Worm (Caenorhabditis elegans) whole organism, mixed stage, embryonic: ENCODE measurements around the gene R07B1.11.

Experiments
- M03D4.4 ChIP-seq: sonication (generic microtip); optimal IDR thresholded peaks from 2 replicates; lab custom pipeline; 2017; ENCODE audit warnings: mild to moderate bottlenecking, missing genetic modification characterization, missing compliant biosample characterization
- bed-3 ChIP-seq: fragments of 200-800 bp; sonication (Bioruptor generic); optimal IDR thresholded peaks from 3 replicates; lab custom pipeline; 2018; ENCODE audit warnings: mild to moderate bottlenecking, missing genetic modification characterization, moderate library complexity, missing compliant biosample characterization
- blmp-1 ChIP-seq: fragments of 150-350 bp; optimal IDR thresholded peaks from 2 replicates; lab custom pipeline; 2014; ENCODE audit warnings: missing biosample characterization, missing genetic modification characterization
- ceh-39 ChIP-seq: fragments of 150-350 bp; optimal IDR thresholded peaks from 2 replicates; lab custom pipeline; 2014; ENCODE audit warnings: missing biosample characterization, missing genetic modification characterization
- ces-1 ChIP-seq: fragments of 150-350 bp; optimal IDR thresholded peaks from 2 replicates; lab custom pipeline; 2014; ENCODE audit warnings: missing biosample characterization, missing genetic modification reagents, missing genetic modification characterization
- cnd-1 ChIP-seq: fragments of 200-800 bp; sonication (Bioruptor generic); optimal IDR thresholded peaks from 2 replicates; lab custom pipeline; 2018; ENCODE audit warnings: mild to moderate bottlenecking, missing genetic modification characterization, missing compliant biosample characterization
- drap-1 ChIP-seq: fragments of 200-800 bp; sonication (Bioruptor generic); optimal IDR thresholded peaks from 3 replicates; lab custom pipeline; 2018; ENCODE audit warnings: mild to moderate bottlenecking, missing genetic modification characterization, missing compliant biosample characterization
- elt-1 ChIP-seq: sonication (generic microtip); optimal IDR thresholded peaks from 2 replicates; lab custom pipeline; 2017; ENCODE audit warnings: missing genetic modification characterization, mild to moderate bottlenecking, missing compliant biosample characterization, antibody characterized with exemption, moderate library complexity, borderline replicate concordance; ENCODE audit not compliant: insufficient read depth
- elt-3 ChIP-seq: fragments of 150-350 bp; optimal IDR thresholded peaks from 2 replicates; lab custom pipeline; 2014; ENCODE audit warnings: missing biosample characterization, missing genetic modification characterization
- flh-1 ChIP-seq: fragments of 200-800 bp; sonication (Bioruptor generic); optimal IDR thresholded peaks from 2 replicates; lab custom pipeline; 2018; ENCODE audit warnings: mild to moderate bottlenecking, missing genetic modification characterization, moderate library complexity, missing compliant biosample characterization
- ham-2 ChIP-seq: fragments of 200-800 bp; sonication (Bioruptor generic); optimal IDR thresholded peaks from 2 replicates; lab custom pipeline; 2018; ENCODE audit warnings: mild to moderate bottlenecking, missing genetic modification characterization, missing compliant biosample characterization
- lin-13 ChIP-seq: fragments of 150-350 bp; optimal IDR thresholded peaks from 2 replicates; lab custom pipeline; 2014; ENCODE audit warnings: missing biosample characterization, missing genetic modification characterization
- lin-32 ChIP-seq: fragments of 200-800 bp; sonication (Bioruptor generic); optimal IDR thresholded peaks from 2 replicates; lab custom pipeline; 2018; ENCODE audit warnings: mild to moderate bottlenecking, missing genetic modification characterization, missing compliant biosample characterization
- lsy-2 ChIP-seq: fragments of 150-350 bp; optimal IDR thresholded peaks from 2 replicates; lab custom pipeline; 2014; ENCODE audit warnings: missing biosample characterization, missing genetic modification characterization
- mab-5 ChIP-seq: fragments of 150-350 bp; optimal IDR thresholded peaks from 2 replicates; lab custom pipeline; 2014; ENCODE audit warnings: missing biosample characterization, missing genetic modification characterization
- mep-1 ChIP-seq: fragments of 150-350 bp; optimal IDR thresholded peaks from 2 replicates; lab custom pipeline; 2017; ENCODE audit warnings: missing biosample characterization, missing genetic modification reagents, missing genetic modification characterization, inconsistent platforms
- mls-2 ChIP-seq: sonication (generic microtip); optimal IDR thresholded peaks from 2 replicates; lab custom pipeline; 2016; ENCODE audit warnings: mild to moderate bottlenecking, missing genetic modification characterization, moderate library complexity, missing compliant biosample characterization
- nhr-12 ChIP-seq: fragments of 150-350 bp; optimal IDR thresholded peaks from 2 replicates; lab custom pipeline; 2014; ENCODE audit warnings: missing biosample characterization, missing genetic modification characterization
- nhr-2 ChIP-seq: fragments of 150-350 bp; optimal IDR thresholded peaks from 2 replicates; lab custom pipeline; 2014; ENCODE audit warnings: missing biosample characterization, missing genetic modification characterization
- nhr-76 ChIP-seq: sonication (generic microtip); optimal IDR thresholded peaks from 2 replicates; lab custom pipeline; 2017; ENCODE audit warnings: missing biosample characterization, missing genetic modification characterization
- pha-4 ChIP-seq: fragments of 150-350 bp; optimal IDR thresholded peaks from 2 replicates; lab custom pipeline; 2018; ENCODE audit warnings: missing biosample characterization, missing genetic modification reagents, missing genetic modification characterization
- sem-2 ChIP-seq: fragments of 200-800 bp; sonication (Bioruptor generic); optimal IDR thresholded peaks from 2 replicates; lab custom pipeline; 2018; ENCODE audit warnings: mild to moderate bottlenecking, missing genetic modification characterization, missing compliant biosample characterization
- snpc-4 ChIP-seq: fragments of 150-350 bp; optimal IDR thresholded peaks from 2 replicates; lab custom pipeline; 2014; ENCODE audit warnings: missing biosample characterization, missing genetic modification characterization
- sptf-1 ChIP-seq: sonication (generic microtip); optimal IDR thresholded peaks from 2 replicates; lab custom pipeline; 2017; ENCODE audit warnings: mild to moderate bottlenecking, missing genetic modification characterization, moderate library complexity, missing compliant biosample characterization
- tbx-8 ChIP-seq: fragments of 200-800 bp; sonication (Bioruptor generic); optimal IDR thresholded peaks from 2 replicates; lab custom pipeline; 2018; ENCODE audit warnings: mild to moderate bottlenecking, missing genetic modification characterization, moderate library complexity, missing compliant biosample characterization
- unc-39 ChIP-seq: fragments of 150-350 bp; optimal IDR thresholded peaks from 2 replicates; lab custom pipeline; 2014; ENCODE audit warnings: missing biosample characterization, missing genetic modification characterization
- unc-62 ChIP-seq: fragments of 150-350 bp; optimal IDR thresholded peaks from 2 replicates; lab custom pipeline; 2014; ENCODE audit warnings: missing biosample characterization, missing genetic modification reagents, missing genetic modification characterization
- zip-8 ChIP-seq: fragments of 150-350 bp; optimal IDR thresholded peaks from 2 replicates; lab custom pipeline; 2014; ENCODE audit warnings: missing biosample characterization, missing genetic modification characterization
- ztf-11 ChIP-seq: fragments of 150-350 bp; optimal IDR thresholded peaks from 2 replicates; lab custom pipeline; 2014; ENCODE audit warnings: missing biosample characterization, missing genetic modification characterization

Gene R07B1.11

ce11 chrX:9877117-9877516 is 20.4 kb downstream of the R07B1.11 start, which contains the start of gene R07B1.9:
Gene R07B1.9 (plus strand): TSS chrX:9877417.
- TF ChIP-seq unc-39 (tag; lab: Kevin White, UChicago) = no peak

- TF ChIP-seq sem-2 (GFP tag; lab: Kevin White, UChicago) = no peak
- no peak for TF ChIP-seq ztf-11
- TF ChIP-seq unc-62 = no peak
- TF ChIP-seq drap-1 (GFP tag; lab: Kevin White, UChicago) = no peak
- TF ChIP-seq mep-1 = no peak
- no peak for TF ChIP-seq ces-1 (GFP tag; lab: Kevin White, UChicago)
- no peak for TF ChIP-seq lsy-2 (tag; lab: Kevin White, UChicago)
- no peak for TF ChIP-seq M03D4.4 (tag; lab: Kevin White, UChicago)
- TF ChIP-seq flh-1 = no peak
Measured at ce11 chrX:9882112-9882511, 25.4 kb downstream of the R07B1.11 start, which contains the start of gene glo-1. Gene glo-1 (minus strand): TSS chrX:9882212.

- TF ChIP-seq lin-13 (tag; lab: Kevin White, UChicago) (no peak), ces-1 (GFP tag; lab: Kevin White, UChicago) (no peak), ceh-39 (no peak), nhr-2 (no peak), ham-2 (GFP tag; lab: Kevin White, UChicago) (no peak), lin-32 (no peak), mep-1 (no peak), M03D4.4 (tag; lab: Kevin White, UChicago) (no peak), nhr-12 (tag; lab: Kevin White, UChicago) (no peak), snpc-4 (no peak), unc-39 (tag; lab: Kevin White, UChicago) (no peak)
Measured at ce11 chrX:9882572-9882971, 25.9 kb downstream of the R07B1.11 start.

- TF ChIP-seq ces-1 (GFP tag; lab: Kevin White, UChicago) (no peak), lin-32 (no peak), nhr-2 (no peak), ztf-11 (no peak), mls-2 (tag; lab: Kevin White, UChicago) (no peak), mab-5 (tag; lab: Kevin White, UChicago) (no peak), tbx-8 (GFP tag; lab: Kevin White, UChicago) (no peak), unc-39 (tag; lab: Kevin White, UChicago) (no peak), sem-2 (GFP tag; lab: Kevin White, UChicago) (no peak), elt-3 (no peak), nhr-76 (tag; lab: Kevin White, UChicago) (no peak), drap-1 (GFP tag; lab: Kevin White, UChicago) (no peak), sptf-1 (tag; lab: Kevin White, UChicago) (no peak), nhr-12 (tag; lab: Kevin White, UChicago) (no peak), elt-1 (tag; lab: Kevin White, UChicago) (no peak), lin-13 (tag; lab: Kevin White, UChicago) (no peak), blmp-1 (tag; lab: Kevin White, UChicago) (no peak)
Measured at ce11 chrX:9883837-9884324, 27.2 kb downstream of the R07B1.11 start, which contains the start of gene mrp-4. Gene mrp-4 (plus strand): TSS chrX:9884274.

ce11 chrX:9892323-9892722 is 35.6 kb downstream of the R07B1.11 start, which contains the start of gene F21G4.1:
Gene F21G4.1 (minus strand): TSS chrX:9892328.
- TF ChIP-seq ham-2 (GFP tag; lab: Kevin White, UChicago) (no peak), sptf-1 (tag; lab: Kevin White, UChicago) (no peak), nhr-76 (tag; lab: Kevin White, UChicago) (no peak), lsy-2 (tag; lab: Kevin White, UChicago) (no peak), pha-4 (tag; lab: Kevin White, UChicago) (no peak), lin-32 (no peak), blmp-1 (tag; lab: Kevin White, UChicago) (no peak), nhr-2 (no peak), zip-8 (tag; lab: Kevin White, UChicago) (no peak), drap-1 (GFP tag; lab: Kevin White, UChicago) (no peak), elt-1 (tag; lab: Kevin White, UChicago) (no peak), M03D4.4 (tag; lab: Kevin White, UChicago) (no peak), bed-3 (GFP tag; lab: Kevin White, UChicago) (no peak), ztf-11 (no peak), lin-13 (tag; lab: Kevin White, UChicago) (no peak), mls-2 (tag; lab: Kevin White, UChicago) (no peak), cnd-1 (no peak), snpc-4 (no peak), sem-2 (GFP tag; lab: Kevin White, UChicago) (no peak)
